Worm (Caenorhabditis elegans) whole organism, L4 larva: Measurements from ENCODE around the gene tiar-2.

Source experiments
- ceh-82 ChIP-seq: sonication (generic microtip); optimal IDR thresholded peaks from 2 replicates; lab custom pipeline; 2017; ENCODE audit warnings: missing biosample characterization, missing genetic modification characterization
- daf-19 ChIP-seq: fragments of 200-800 bp; sonication (Bioruptor generic); conservative IDR thresholded peaks from 2 replicates; pipeline ENCODE4 v1.3.6; 2022; ENCODE audit warnings: missing genetic modification characterization, missing compliant biosample characterization
- dmd-6 ChIP-seq: fragments of 200-800 bp; sonication (Bioruptor generic); IDR thresholded peaks from 2 replicates; pipeline ENCODE4 v1.3.6; 2022; ENCODE audit warnings: missing genetic modification reagents, missing genetic modification characterization, missing compliant biosample characterization
- fos-1 ChIP-seq: fragments of 150-350 bp; optimal IDR thresholded peaks from 2 replicates; lab custom pipeline; 2014; ENCODE audit warnings: missing biosample characterization, missing genetic modification characterization
- jun-1 ChIP-seq: fragments of 150-350 bp; optimal IDR thresholded peaks from 2 replicates; lab custom pipeline; 2014; ENCODE audit warnings: missing biosample characterization, missing genetic modification reagents, missing genetic modification characterization
- nhr-11 ChIP-seq: fragments of 150-350 bp; optimal IDR thresholded peaks from 2 replicates; lab custom pipeline; 2014; ENCODE audit warnings: missing biosample characterization, missing genetic modification characterization
- tra-1 ChIP-seq: fragments of 200-800 bp; sonication (Bioruptor generic); IDR thresholded peaks from 2 replicates; pipeline ENCODE4 v1.3.6; 2022; ENCODE audit warnings: missing genetic modification reagents, missing genetic modification characterization, missing compliant biosample characterization
- unc-39 ChIP-seq: sonication (generic microtip); optimal IDR thresholded peaks from 2 replicates; lab custom pipeline; 2017; ENCODE audit warnings: missing biosample characterization, missing genetic modification characterization

DNA sequence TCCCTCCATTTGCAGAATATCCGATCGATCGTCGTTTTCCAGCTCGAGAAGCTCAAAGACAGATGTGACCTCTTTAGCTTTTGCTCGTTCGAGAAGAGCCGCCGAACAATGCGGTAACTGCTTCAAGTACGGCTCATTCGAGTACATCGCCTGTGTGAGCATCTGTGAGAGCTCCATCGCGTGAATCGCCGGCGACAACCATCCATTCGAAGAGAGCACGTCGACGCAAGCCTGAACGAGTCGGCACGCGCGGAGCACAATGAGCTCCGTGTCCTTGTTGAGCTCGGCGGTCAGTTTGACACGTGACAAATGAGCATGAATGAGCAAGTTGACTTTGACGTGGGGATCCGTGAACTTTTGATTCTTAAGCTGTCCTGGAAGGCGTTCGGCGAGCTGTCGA lies 40.6 kb upstream of the tiar-2 start:
- no peak for TF ChIP-seq unc-39 (tag; lab: Kevin White, UChicago)
- TF ChIP-seq jun-1, result no peak
- no peak for TF ChIP-seq ceh-82 (tag; lab: Kevin White, UChicago)
- no peak for TF ChIP-seq daf-19
- no peak for TF ChIP-seq tra-1 (GFP tag; lab: Robert Waterston, UW)
- TF ChIP-seq nhr-11, result no peak
- no peak for TF ChIP-seq dmd-6 (GFP tag; lab: Robert Waterston, UW)
- TF ChIP-seq fos-1 (tag; lab: Kevin White, UChicago), result no peak
